Worm (Caenorhabditis elegans) whole organism, L3 larva: ENCODE results near the gene Y116A8C.24.

Experiments used
- elt-1 ChIP-seq: fragments of 150-350 bp; optimal IDR thresholded peaks from 2 replicates; lab custom pipeline; 2014; ENCODE audit warnings: missing biosample characterization, missing genetic modification characterization
- elt-2 ChIP-seq: sonication (generic microtip); optimal IDR thresholded peaks from 2 replicates; lab custom pipeline; 2016; ENCODE audit warnings: missing genetic modification reagents, mild to moderate bottlenecking, missing genetic modification characterization, missing compliant biosample characterization
- fkh-10 ChIP-seq: sonication (generic microtip); optimal IDR thresholded peaks from 2 replicates; lab custom pipeline; 2017; ENCODE audit warnings: missing biosample characterization, missing genetic modification reagents, missing genetic modification characterization
- fos-1 ChIP-seq: fragments of 150-350 bp; optimal IDR thresholded peaks from 2 replicates; lab custom pipeline; 2014; ENCODE audit warnings: missing biosample characterization, missing genetic modification characterization
- mdl-1 ChIP-seq: fragments of 150-350 bp; optimal IDR thresholded peaks from 2 replicates; lab custom pipeline; 2014; ENCODE audit warnings: missing biosample characterization, missing genetic modification characterization
- nhr-11 ChIP-seq: fragments of 150-350 bp; optimal IDR thresholded peaks from 2 replicates; lab custom pipeline; 2014; ENCODE audit warnings: missing biosample characterization, missing genetic modification characterization
- pha-4 ChIP-seq: fragments of 150-350 bp; optimal IDR thresholded peaks from 2 replicates; lab custom pipeline; 2014; ENCODE audit warnings: missing biosample characterization, missing genetic modification reagents, missing genetic modification characterization
- ztf-11 ChIP-seq: fragments of 150-350 bp; optimal IDR thresholded peaks from 2 replicates; lab custom pipeline; 2014; ENCODE audit warnings: missing biosample characterization, missing genetic modification characterization

- no peak for TF ChIP-seq ztf-11
- TF ChIP-seq nhr-11 (tag; lab: Kevin White, UChicago) = no peak
- TF ChIP-seq mdl-1 (tag; lab: Kevin White, UChicago) = no peak
- TF ChIP-seq fos-1 (tag; lab: Kevin White, UChicago) = no peak
- no peak for TF ChIP-seq elt-1 (tag; lab: Kevin White, UChicago)
- no peak for TF ChIP-seq fkh-10 (GFP tag; lab: Kevin White, UChicago)
- no peak for TF ChIP-seq pha-4 (tag; lab: Kevin White, UChicago)
- no peak for TF ChIP-seq elt-2 (tag; lab: Kevin White, UChicago)
These were observed 37.5 kb upstream of the Y116A8C.24 start for ce11 chrIV:17108200-17108599.
